Worm (Caenorhabditis elegans): ENCODE results near the gene rbm-39.

DNA sequence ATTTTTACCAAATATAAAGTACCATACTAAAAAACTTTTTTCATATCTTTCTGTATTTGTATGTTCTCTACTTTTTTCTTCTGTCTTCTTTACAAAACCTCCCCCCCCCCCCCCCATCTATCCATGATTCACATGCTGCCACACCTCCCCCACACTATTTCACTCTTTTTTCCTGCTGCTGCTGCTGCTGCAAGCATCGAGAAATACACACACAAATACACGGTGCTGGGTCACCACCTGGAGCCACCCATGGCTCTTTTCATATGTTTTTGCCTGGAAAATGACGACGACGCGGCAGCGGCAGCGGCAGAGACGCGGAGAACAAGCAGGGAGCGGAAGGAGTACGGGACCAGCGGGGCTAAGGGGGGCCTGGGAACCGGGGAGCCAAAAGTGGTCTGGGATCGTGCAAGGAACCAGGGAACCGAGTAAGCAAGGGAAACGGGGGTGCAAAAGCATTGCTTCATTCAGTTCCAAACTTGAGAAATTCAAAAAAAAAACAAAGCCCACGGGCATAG lies 56.4 kb downstream of the rbm-39 start:
- TF ChIP-seq ets-4 (tag; optimal IDR thresholded peaks at IDR 0.05), result no peak
- TF ChIP-seq unc-55 (GFP tag; optimal IDR thresholded peaks at IDR 0.05), result no peak
- TF ChIP-seq syd-9 (tag; optimal IDR thresholded peaks at IDR 0.05), result no peak
- no peak for TF ChIP-seq dmd-4 (tag; optimal IDR thresholded peaks at IDR 0.05; ENCODE audit: borderline replicate concordance)
- no peak for TF ChIP-seq C38D4.7 (GFP tag; optimal IDR thresholded peaks at IDR 0.05)
- TF ChIP-seq pqm-1 (tag; optimal IDR thresholded peaks at IDR 0.05), result no peak
- no peak for TF ChIP-seq nhr-11 (tag; optimal IDR thresholded peaks at IDR 0.05)
- no peak for TF ChIP-seq ama-1 (optimal IDR thresholded peaks at IDR 0.05)
- no peak for TF ChIP-seq pha-4 (tag; optimal IDR thresholded peaks at IDR 0.05)
- TF ChIP-seq che-1 (tag; optimal IDR thresholded peaks at IDR 0.05), result no peak
